Fruit fly (Drosophila melanogaster) whole organism, embryonic: Measurements from ENCODE around the gene CG8526.

ENCODE experiments used
- CG10147 ChIP-seq: fragments of 200-800 bp; sonication (Bioruptor generic); optimal IDR thresholded peaks from 2 replicates; lab custom pipeline; 2019; ENCODE audit warnings: missing biosample characterization, mild to moderate bottlenecking, missing genetic modification characterization, moderate library complexity
- CG11093 ChIP-seq: fragments of 200-800 bp; sonication (Bioruptor generic); IDR thresholded peaks from 3 replicates; pipeline ENCODE4 v1.3.6; 2022; ENCODE audit warnings: missing biosample characterization, missing genetic modification characterization
- CG12942 ChIP-seq: fragments of 200-800 bp; sonication (Bioruptor generic); optimal IDR thresholded peaks from 3 replicates; lab custom pipeline; 2016; ENCODE audit warnings: missing biosample characterization, missing genetic modification characterization
- CG13775 ChIP-seq: fragments of 200-800 bp; sonication (Bioruptor generic); optimal IDR thresholded peaks from 3 replicates; lab custom pipeline; 2017; ENCODE audit warnings: missing biosample characterization, mild to moderate bottlenecking, missing genetic modification characterization
- CG17186 ChIP-seq: fragments of 200-800 bp; sonication (Bioruptor generic); optimal IDR thresholded peaks from 3 replicates; lab custom pipeline; 2017; ENCODE audit warnings: missing biosample characterization, missing genetic modification reagents, missing genetic modification characterization
- CG31441 ChIP-seq: fragments of 200-800 bp; sonication (Bioruptor generic); IDR thresholded peaks from 2 replicates; pipeline ENCODE4 v1.3.6; 2022; ENCODE audit warnings: missing biosample characterization, missing genetic modification characterization
- Dll ChIP-seq: fragments of 200-800 bp; sonication (Bioruptor generic); IDR thresholded peaks from 4 replicates; pipeline ENCODE4 v1.3.6; 2022; ENCODE audit warnings: missing biosample characterization, missing genetic modification characterization; ENCODE audit not compliant: partially characterized antibody
- bbx ChIP-seq: fragments of 200-800 bp; sonication (Bioruptor generic); IDR thresholded peaks from 2 replicates; pipeline ENCODE4 v1.3.6; 2022; ENCODE audit warnings: missing biosample characterization, missing genetic modification characterization; ENCODE audit not compliant: partially characterized antibody
- jigr1 ChIP-seq: fragments of 200-800 bp; sonication (Bioruptor generic); IDR thresholded peaks from 3 replicates; pipeline ENCODE4 v1.3.6; 2022; ENCODE audit warnings: missing biosample characterization, missing genetic modification characterization

dm6 chr3R:9771519-9771972, 29.5 kb upstream of the CG8526 start, which contains the start of gene CG9471:
- TF ChIP-seq CG17186 (peak; percentile 16), CG12942 (GFP tag; lab: Kevin White, UChicago) (peak; percentile 88), CG31441 (GFP tag; lab: Robert Waterston, UW) (peak; percentile 95), CG13775 (peak; percentile 91), CG11093 (GFP tag; lab: Robert Waterston, UW) (peak; percentile 88), bbx (GFP tag; lab: Robert Waterston, UW) (no peak), jigr1 (peak; percentile 80; the same call in 2 of the 3 replicates), CG10147 (GFP tag; lab: Kevin White, UChicago) (peak; percentile 82), Dll (GFP tag; lab: Robert Waterston, UW) (no peak)
